Fruit fly (Drosophila melanogaster): Measurements from ENCODE around the gene CG4502.
A peak's percentile ranks its signal among the peaks of the same experiment; 100 is the strongest.

CG4502 gene

DNA sequence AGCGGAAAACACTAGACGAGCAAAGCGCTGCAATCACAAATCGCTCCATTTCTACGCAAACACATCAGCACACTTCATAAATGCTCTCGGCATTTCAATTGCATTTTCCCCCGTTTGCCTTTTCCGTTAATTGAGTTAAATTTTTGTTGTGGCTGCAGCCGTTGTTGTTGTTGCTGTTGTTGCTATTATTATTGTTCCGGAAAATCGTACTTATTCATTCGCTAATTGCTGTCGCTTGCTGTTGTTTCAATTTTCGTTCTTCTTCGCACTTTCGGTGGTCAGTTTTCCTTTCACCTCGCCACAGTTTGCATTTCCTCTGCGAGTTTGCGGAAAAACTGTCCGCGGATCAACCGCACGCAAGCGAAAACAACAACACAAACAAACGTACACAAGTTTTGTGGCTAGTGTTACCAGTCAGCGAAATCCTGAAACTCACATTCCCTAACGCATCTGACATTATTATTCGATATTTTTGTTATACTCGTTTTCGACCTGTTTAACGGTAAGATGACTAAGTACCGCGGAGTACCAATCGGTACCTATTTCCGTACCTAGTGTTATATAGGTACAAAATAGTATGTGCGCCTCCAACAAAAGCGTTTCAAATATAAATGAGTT, 15.7 kb upstream of the CG4502 start, which contains the start of gene CG13784 (continued):
- TF ChIP-seq nerfin-2 (GFP tag; IDR thresholded peaks at IDR 0.05; ENCODE audit: partially characterized antibody) (peak; percentile 28; the same call in 1 of the 2 replicates), cwo (GFP tag; optimal IDR thresholded peaks at IDR 0.05) (no peak), maf-S (GFP tag; optimal IDR thresholded peaks at IDR 0.05) (no peak), otp (GFP tag; IDR thresholded peaks at IDR 0.05) (no peak; the same call in 2 of the 3 replicates), Camta (GFP tag; optimal IDR thresholded peaks at IDR 0.05) (no peak), da (GFP tag; optimal IDR thresholded peaks at IDR 0.05) (no peak), knrl (GFP tag; IDR thresholded peaks at IDR 0.05; ENCODE audit: partially characterized antibody) (peak; percentile 59), peb (GFP tag; IDR thresholded peaks at IDR 0.05) (no peak), wek (GFP tag; optimal IDR thresholded peaks at IDR 0.05) (peak; percentile 50), CG2678 (tag; optimal IDR thresholded peaks at IDR 0.05) (peak; percentile 51), chm (GFP tag; IDR thresholded peaks at IDR 0.05) (no peak), CG11504 (tag; optimal IDR thresholded peaks at IDR 0.05) (peak; percentile 56), CG7839 (tag; optimal IDR thresholded peaks at IDR 0.05) (peak; percentile 46), CG10979 (tag; optimal IDR thresholded peaks at IDR 0.05) (peak; percentile 27), lbe (GFP tag; optimal IDR thresholded peaks at IDR 0.05) (peak; percentile 23), Bgb (GFP tag; IDR thresholded peaks at IDR 0.05; ENCODE audit: partially characterized antibody) (peak; percentile 66), CG6813 (GFP tag; optimal IDR thresholded peaks at IDR 0.05) (peak; percentile 56), CG4424 (GFP tag; optimal IDR thresholded peaks at IDR 0.05) (no peak), Chrac-16 (GFP tag; optimal IDR thresholded peaks at IDR 0.05) (no peak), CG5180 (GFP tag; optimal IDR thresholded peaks at IDR 0.05) (no peak), CG31441 (GFP tag; IDR thresholded peaks at IDR 0.05) (peak; percentile 51), Fer3 (tag; optimal IDR thresholded peaks at IDR 0.05) (peak; percentile 13), schlank (tag; optimal IDR thresholded peaks at IDR 0.05) (no peak), ap (GFP tag; IDR thresholded peaks at IDR 0.05) (no peak), mld (GFP tag; IDR thresholded peaks at IDR 0.05; ENCODE audit: partially characterized antibody) (peak; percentile 55; the same call in 1 of the 3 replicates), B-H1 (GFP tag; IDR thresholded peaks at IDR 0.05) (no peak), CG15601 (tag; optimal IDR thresholded peaks at IDR 0.05) (peak; percentile 35), CG32767 (GFP tag; IDR thresholded peaks at IDR 0.05) (peak; percentile 39; the same call in 1 of the 2 replicates), CG10543 (GFP tag; optimal IDR thresholded peaks at IDR 0.05) (peak; percentile 59), CkIIα-i1 (GFP tag; IDR thresholded peaks at IDR 0.05) (no peak), klu (GFP tag; IDR thresholded peaks at IDR 0.05) (no peak), shn (GFP tag; optimal IDR thresholded peaks at IDR 0.05) (peak; percentile 8), ttk (GFP tag; IDR thresholded peaks at IDR 0.05) (no peak), cad (GFP tag; optimal IDR thresholded peaks at IDR 0.05) (no peak), CG18262 (tag; optimal IDR thresholded peaks at IDR 0.05) (peak; percentile 40), hb (GFP tag; IDR thresholded peaks at IDR 0.05; ENCODE audit: partially characterized antibody) (no peak), kay (GFP tag; optimal IDR thresholded peaks at IDR 0.05) (peak; percentile 35), CG34422 (GFP tag; IDR thresholded peaks at IDR 0.05) (peak; percentile 67; the same call in 1 of the 3 replicates), CG15696 (tag; optimal IDR thresholded peaks at IDR 0.05) (peak; percentile 21), CG8478 (optimal IDR thresholded peaks at IDR 0.05) (no peak), ase (GFP tag; IDR thresholded peaks at IDR 0.05) (peak; percentile 33; the same call in 1 of the 3 replicates), exex (tag; optimal IDR thresholded peaks at IDR 0.05) (no peak), vnd (GFP tag; IDR thresholded peaks at IDR 0.05; ENCODE audit: partially characterized antibody) (no peak), ATbp (GFP tag; optimal IDR thresholded peaks at IDR 0.05) (no peak), Lim3 (GFP tag; IDR thresholded peaks at IDR 0.05) (no peak), CG34224 (GFP tag; IDR thresholded peaks at IDR 0.05; ENCODE audit: partially characterized antibody) (no peak), Jarid2 (GFP tag; optimal IDR thresholded peaks at IDR 0.05) (peak; percentile 94), ham (GFP tag; IDR thresholded peaks at IDR 0.05) (no peak), Ets97D (GFP tag; optimal IDR thresholded peaks at IDR 0.05) (peak; percentile 44), CG1602 (GFP tag; optimal IDR thresholded peaks at IDR 0.05) (no peak)
